Fruit fly (Drosophila melanogaster) whole organism, pupa: Measurements from ENCODE around the gene alphaTub85E.

Source experiments
- CG10348 ChIP-seq: fragments of 200-800 bp; sonication (Bioruptor generic); IDR thresholded peaks from 2 replicates; pipeline ENCODE4 v1.3.6; 2022; ENCODE audit warnings: missing biosample characterization, missing genetic modification characterization
- CG12605 ChIP-seq: fragments of 200-800 bp; sonication (Bioruptor generic); IDR thresholded peaks from 2 replicates; pipeline ENCODE4 v1.3.6; 2022; ENCODE audit warnings: missing biosample characterization, missing genetic modification characterization
- CG13204 ChIP-seq: fragments of 200-800 bp; sonication (Bioruptor generic); optimal IDR thresholded peaks from 2 replicates; lab custom pipeline; 2018; ENCODE audit warnings: missing biosample characterization, mild to moderate bottlenecking, missing genetic modification characterization, moderate library complexity
- CG14655 ChIP-seq: fragments of 200-800 bp; sonication (Bioruptor generic); optimal IDR thresholded peaks from 3 replicates; lab custom pipeline; 2017; ENCODE audit warnings: mild to moderate bottlenecking, missing biosample characterization, missing genetic modification reagents, missing genetic modification characterization
- CG15710 ChIP-seq: fragments of 200-800 bp; sonication (Bioruptor generic); optimal IDR thresholded peaks from 2 replicates; lab custom pipeline; 2018; ENCODE audit warnings: missing biosample characterization, mild to moderate bottlenecking, missing genetic modification characterization, moderate library complexity
- CG17806 ChIP-seq: fragments of 200-800 bp; sonication (Bioruptor generic); optimal IDR thresholded peaks from 2 replicates; lab custom pipeline; 2018; ENCODE audit warnings: missing biosample characterization, mild to moderate bottlenecking, missing genetic modification characterization, moderate library complexity
- CG32121 ChIP-seq: fragments of 200-800 bp; sonication (Bioruptor generic); IDR thresholded peaks from 2 replicates; pipeline ENCODE4 v1.3.6; 2022; ENCODE audit warnings: missing biosample characterization, missing genetic modification characterization
- CG34367 ChIP-seq: fragments of 200-800 bp; sonication (Bioruptor generic); optimal IDR thresholded peaks from 2 replicates; lab custom pipeline; 2018; ENCODE audit warnings: missing biosample characterization, mild to moderate bottlenecking, missing genetic modification characterization
- CG4496 ChIP-seq: fragments of 200-800 bp; sonication (Bioruptor generic); IDR thresholded peaks from 3 replicates; pipeline ENCODE4 v1.3.6; 2022; ENCODE audit warnings: missing biosample characterization, missing genetic modification characterization
- CG8159 ChIP-seq: fragments of 200-800 bp; sonication (Bioruptor generic); optimal IDR thresholded peaks from 3 replicates; lab custom pipeline; 2018; ENCODE audit warnings: missing biosample characterization, mild to moderate bottlenecking, missing genetic modification characterization, moderate library complexity
- CG8301 ChIP-seq: fragments of 200-800 bp; sonication (Bioruptor generic); optimal IDR thresholded peaks from 2 replicates; lab custom pipeline; 2018; ENCODE audit warnings: missing biosample characterization, mild to moderate bottlenecking, missing genetic modification characterization
- CG9948 ChIP-seq: fragments of 200-800 bp; sonication (Bioruptor generic); optimal IDR thresholded peaks from 2 replicates; lab custom pipeline; 2018; ENCODE audit warnings: missing biosample characterization, mild to moderate bottlenecking, missing genetic modification characterization, moderate library complexity
- D1 ChIP-seq: fragments of 200-800 bp; sonication (Bioruptor generic); optimal IDR thresholded peaks from 2 replicates; lab custom pipeline; 2018; ENCODE audit warnings: missing biosample characterization, mild to moderate bottlenecking, missing genetic modification characterization, moderate library complexity
- EcR ChIP-seq: fragments of 200-800 bp; sonication (Bioruptor generic); optimal IDR thresholded peaks from 3 replicates; lab custom pipeline; 2019; ENCODE audit warnings: missing biosample characterization, missing genetic modification characterization, mild to moderate bottlenecking, moderate library complexity, missing genetic modification reagents
- Ets98B ChIP-seq: fragments of 200-800 bp; sonication (Bioruptor generic); IDR thresholded peaks from 2 replicates; pipeline ENCODE4 v1.3.6; 2022; ENCODE audit warnings: missing biosample characterization, missing genetic modification characterization
- Pif1A ChIP-seq: fragments of 200-800 bp; sonication (Bioruptor generic); optimal IDR thresholded peaks from 3 replicates; lab custom pipeline; 2016; ENCODE audit warnings: missing biosample characterization, missing genetic modification characterization
- Pif1B ChIP-seq: fragments of 200-800 bp; sonication (Bioruptor generic); optimal IDR thresholded peaks from 3 replicates; lab custom pipeline; 2016; ENCODE audit warnings: missing biosample characterization, missing genetic modification characterization
- Snoo ChIP-seq: fragments of 200-800 bp; sonication (Bioruptor generic); optimal IDR thresholded peaks from 3 replicates; lab custom pipeline; 2017; ENCODE audit warnings: missing biosample characterization, mild to moderate bottlenecking, missing genetic modification characterization, inconsistent platforms
- fd96Ca ChIP-seq: fragments of 200-800 bp; sonication (Bioruptor generic); IDR thresholded peaks from 3 replicates; pipeline ENCODE4 v1.3.6; 2022; ENCODE audit warnings: missing biosample characterization, missing genetic modification characterization
- gl ChIP-seq: fragments of 200-800 bp; sonication (Bioruptor generic); optimal IDR thresholded peaks from 2 replicates; lab custom pipeline; 2018; ENCODE audit warnings: missing biosample characterization, mild to moderate bottlenecking, missing genetic modification characterization
- rn ChIP-seq: fragments of 200-800 bp; sonication (Bioruptor generic); IDR thresholded peaks from 2 replicates; pipeline ENCODE4 v1.3.6; 2022; ENCODE audit warnings: missing biosample characterization, missing genetic modification characterization

The alphaTub85E gene

DNA sequence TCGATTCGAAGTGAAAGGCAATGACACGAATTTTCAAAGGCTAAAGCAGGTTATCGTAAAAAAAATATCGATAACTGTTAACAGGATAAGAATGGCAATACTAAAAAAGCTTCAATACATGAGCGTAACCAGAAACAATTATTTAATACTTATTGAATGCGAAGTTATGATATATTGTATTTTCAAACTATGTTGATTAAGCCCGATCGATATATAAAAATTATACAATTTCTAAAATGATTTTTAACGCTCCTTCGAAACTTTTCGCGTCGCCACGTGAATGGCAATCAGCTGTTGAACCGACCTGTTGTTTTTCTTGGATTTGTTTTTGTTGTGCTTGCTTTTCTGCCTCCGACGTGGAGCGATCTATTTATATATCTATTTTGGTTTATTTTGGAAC, 23.1 kb upstream of the alphaTub85E start, which contains the start of the genes Alg12 and Rpt3R:
Gene Alg12 (plus strand): TSS at position 305 of the 400 bp plus-strand sequence.
Gene Rpt3R (minus strand): TSS at position 324 of the 400 bp plus-strand sequence.
- TF ChIP-seq CG10348 (GFP tag; lab: Robert Waterston, UW) (no peak), EcR (GFP tag; lab: Kevin White, UChicago) (peak; percentile 54)

DNA sequence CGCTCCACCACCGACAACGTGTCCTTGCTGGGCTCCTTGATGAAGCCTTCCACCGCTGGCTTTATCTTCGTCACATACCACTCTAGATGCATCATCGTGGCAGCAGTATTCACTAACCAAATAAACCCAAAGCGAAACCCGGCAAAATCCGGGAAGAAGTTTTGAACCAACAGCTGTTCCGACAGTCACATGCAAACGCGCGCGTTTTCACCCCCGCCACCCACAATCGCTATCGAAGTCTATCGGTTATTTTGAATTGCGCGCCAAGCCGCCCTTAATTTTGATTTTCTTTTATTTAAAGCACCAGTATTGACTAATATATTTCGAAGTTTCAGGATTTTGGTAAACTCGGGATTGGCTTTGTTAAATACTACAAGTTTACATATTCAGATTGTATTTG, 21.4 kb upstream of the alphaTub85E start, which contains the start of gene Tti1:
Gene Tti1 (minus strand): TSS at position 200 of the 400 bp plus-strand sequence.
- TF ChIP-seq Pif1A (GFP tag; lab: Kevin White, UChicago), result no peak
- no peak for TF ChIP-seq D1
- no peak for TF ChIP-seq CG13204 (GFP tag; lab: Kevin White, UChicago)
- TF ChIP-seq Snoo (tag; lab: Kevin White, UChicago), result no peak
- TF ChIP-seq rn, result no peak
- TF ChIP-seq CG8159 (tag; lab: Kevin White, UChicago), result no peak
- no peak for TF ChIP-seq CG17806
- TF ChIP-seq CG9948 (tag; lab: Kevin White, UChicago), result no peak
- no peak for TF ChIP-seq gl (tag; lab: Kevin White, UChicago)
- TF ChIP-seq fd96Ca (GFP tag; lab: Robert Waterston, UW), result no peak
- no peak for TF ChIP-seq CG4496 (GFP tag; lab: Robert Waterston, UW)
- TF ChIP-seq Ets98B, result no peak
- TF ChIP-seq CG14655 (GFP tag; lab: Kevin White, UChicago), result no peak
- no peak for TF ChIP-seq CG8301 (tag; lab: Kevin White, UChicago)
- TF ChIP-seq CG15710 (tag; lab: Kevin White, UChicago), result no peak
- TF ChIP-seq CG34367 (tag; lab: Kevin White, UChicago), result no peak
- no peak for TF ChIP-seq EcR (GFP tag; lab: Kevin White, UChicago)

DNA sequence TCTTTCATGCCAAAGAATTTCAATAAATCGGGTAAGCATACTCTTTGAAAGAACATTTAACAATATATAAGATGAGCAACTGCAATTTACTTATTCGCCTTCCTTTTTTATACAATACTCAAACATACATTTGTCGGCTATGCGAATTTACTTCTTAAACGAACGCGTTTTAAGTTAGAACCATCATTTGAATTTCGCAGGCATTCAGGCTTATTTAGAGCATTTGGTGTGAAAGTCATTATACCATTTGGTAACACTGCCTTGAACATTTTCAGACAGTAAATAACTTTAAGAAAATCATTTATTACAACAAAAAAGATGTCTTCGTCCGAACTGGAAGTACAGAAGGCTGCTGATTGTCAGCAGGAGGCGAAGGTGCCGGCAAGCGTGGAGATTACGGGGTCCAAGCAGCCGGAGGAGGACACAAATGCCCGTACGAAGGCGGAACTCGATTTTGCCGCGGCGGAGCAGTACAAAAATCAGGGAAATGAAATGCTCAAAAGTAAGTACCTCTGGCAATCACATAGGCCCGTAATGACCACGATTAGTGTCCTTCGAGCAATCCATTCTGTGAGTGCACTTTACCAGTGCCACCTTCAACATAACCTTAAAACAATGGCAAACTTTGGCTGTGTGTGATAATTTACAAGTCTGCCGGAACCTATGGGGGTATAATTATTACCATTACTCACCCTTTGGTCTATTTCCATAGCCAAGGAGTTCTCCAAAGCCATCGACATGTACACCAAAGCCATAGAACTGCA, 15.0 kb upstream of the alphaTub85E start:
- no peak for TF ChIP-seq CG4496 (GFP tag; lab: Robert Waterston, UW)
- no peak for TF ChIP-seq D1
- no peak for TF ChIP-seq CG32121 (GFP tag; lab: Robert Waterston, UW)
- no peak for TF ChIP-seq CG15710 (tag; lab: Kevin White, UChicago)
- no peak for TF ChIP-seq CG34367 (tag; lab: Kevin White, UChicago)
- no peak for TF ChIP-seq Ets98B
- TF ChIP-seq CG8159 (tag; lab: Kevin White, UChicago), result no peak
- TF ChIP-seq EcR (GFP tag; lab: Kevin White, UChicago), result no peak
- TF ChIP-seq CG12605 (GFP tag; lab: Robert Waterston, UW), result no peak
- no peak for TF ChIP-seq CG9948 (tag; lab: Kevin White, UChicago)
- TF ChIP-seq CG13204 (GFP tag; lab: Kevin White, UChicago), result no peak
- no peak for TF ChIP-seq rn
- no peak for TF ChIP-seq CG14655 (GFP tag; lab: Kevin White, UChicago)
- TF ChIP-seq Pif1B (GFP tag; lab: Kevin White, UChicago), result no peak
- no peak for TF ChIP-seq CG10348 (GFP tag; lab: Robert Waterston, UW)
- no peak for TF ChIP-seq Snoo (tag; lab: Kevin White, UChicago)

DNA sequence ATGACTTTTGCATAAGTTTGCCTTT, 14.6 kb upstream of the alphaTub85E start, which contains the start of gene PpD3:
Gene PpD3 (plus strand): TSS at position 1 of the 25 bp plus-strand sequence.
- TF ChIP-seq CG15710 (tag; lab: Kevin White, UChicago) (no peak), CG8301 (tag; lab: Kevin White, UChicago) (no peak), CG17806 (no peak), CG9948 (tag; lab: Kevin White, UChicago) (no peak), CG14655 (GFP tag; lab: Kevin White, UChicago) (no peak), D1 (no peak), gl (tag; lab: Kevin White, UChicago) (no peak), Snoo (tag; lab: Kevin White, UChicago) (no peak), CG12605 (GFP tag; lab: Robert Waterston, UW) (no peak), EcR (GFP tag; lab: Kevin White, UChicago) (no peak), CG8159 (tag; lab: Kevin White, UChicago) (no peak), CG4496 (GFP tag; lab: Robert Waterston, UW) (no peak), CG34367 (tag; lab: Kevin White, UChicago) (no peak), Pif1B (GFP tag; lab: Kevin White, UChicago) (no peak), Ets98B (no peak), fd96Ca (GFP tag; lab: Robert Waterston, UW) (no peak)
- TF ChIP-seq, all 21 proteins: peak for 0

DNA sequence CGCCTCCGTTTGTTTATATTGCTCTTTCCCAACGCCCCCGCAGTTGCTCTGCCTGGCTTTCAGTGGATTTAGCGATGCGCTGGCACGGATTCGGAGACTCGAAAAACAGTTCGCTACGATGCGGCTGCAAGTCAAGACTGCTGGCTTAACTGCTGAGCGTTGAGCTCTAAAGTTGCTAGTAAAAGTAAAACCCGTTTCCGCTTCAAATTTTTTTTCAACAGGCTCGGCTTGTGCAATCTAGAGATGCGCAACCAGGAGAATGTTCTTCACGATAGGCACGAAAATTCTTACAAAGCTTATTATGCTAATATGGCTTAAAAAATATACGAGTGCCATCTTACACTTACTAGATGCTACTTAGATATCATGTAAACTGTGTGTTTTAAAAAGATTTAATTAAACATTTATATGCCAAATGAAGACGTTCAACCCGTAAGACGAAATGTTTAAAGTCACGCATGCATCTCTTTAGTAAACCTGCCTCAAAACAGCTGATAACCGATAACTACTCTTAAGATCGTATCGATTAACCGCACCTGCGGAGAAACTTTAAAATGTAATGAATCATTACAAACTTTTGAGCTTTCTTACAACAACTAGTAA, 14.3 kb upstream of the alphaTub85E start, which contains the start of gene CG12948:
Gene CG12948 (minus strand): TSS at position 473 of the 603 bp plus-strand sequence.
- TF ChIP-seq CG12605 (GFP tag; lab: Robert Waterston, UW) (no peak), EcR (GFP tag; lab: Kevin White, UChicago) (peak; percentile 51), CG10348 (GFP tag; lab: Robert Waterston, UW) (no peak), Snoo (tag; lab: Kevin White, UChicago) (peak; percentile 55), fd96Ca (GFP tag; lab: Robert Waterston, UW) (peak; percentile 7; the same call in 1 of the 3 replicates), CG17806 (peak; percentile 23), CG15710 (tag; lab: Kevin White, UChicago) (peak; percentile 53), gl (tag; lab: Kevin White, UChicago) (peak; percentile 29), CG32121 (GFP tag; lab: Robert Waterston, UW) (peak; percentile 24; the same call in 1 of the 2 replicates), Ets98B (peak; percentile 35; the same call in 1 of the 2 replicates), CG4496 (GFP tag; lab: Robert Waterston, UW) (peak; percentile 47; the same call in 1 of the 3 replicates), CG9948 (tag; lab: Kevin White, UChicago) (peak; percentile 24), Pif1B (GFP tag; lab: Kevin White, UChicago) (no peak)
